Worm (Caenorhabditis elegans): ENCODE measurements around the gene lpd-7.

- TF ChIP-seq sem-4 (tag; optimal IDR thresholded peaks at IDR 0.05) (no peak), C34F6.9 (tag; optimal IDR thresholded peaks at IDR 0.05) (no peak), ceh-16 (tag; optimal IDR thresholded peaks at IDR 0.05) (no peak), ama-1 (optimal IDR thresholded peaks at IDR 0.05) (no peak), nhr-11 (tag; optimal IDR thresholded peaks at IDR 0.05) (no peak)
Measured at ce11 chrIII:7552859-7553258, 20.3 kb upstream of the lpd-7 start.

Data from whole organism, L2 larva.